Worm (Caenorhabditis elegans) whole organism, L1 larva: Measurements from ENCODE around the gene nhr-167.

Source experiments
- alr-1 ChIP-seq: fragments of 200-800 bp; sonication (Bioruptor generic); optimal IDR thresholded peaks from 2 replicates; lab custom pipeline; 2018; ENCODE audit warnings: borderline replicate concordance, mild to moderate bottlenecking, missing genetic modification characterization, missing compliant biosample characterization
- ces-1 ChIP-seq: fragments of 150-350 bp; optimal IDR thresholded peaks from 2 replicates; lab custom pipeline; 2014; ENCODE audit warnings: missing biosample characterization, missing genetic modification reagents, missing genetic modification characterization
- fkh-10 ChIP-seq: sonication (generic microtip); optimal IDR thresholded peaks from 2 replicates; lab custom pipeline; 2017; ENCODE audit warnings: missing biosample characterization, missing genetic modification reagents, missing genetic modification characterization
- fkh-8 ChIP-seq: sonication (generic microtip); optimal IDR thresholded peaks from 2 replicates; lab custom pipeline; 2016; ENCODE audit warnings: mild to moderate bottlenecking, missing genetic modification characterization, missing compliant biosample characterization
- irx-1 ChIP-seq: sonication (generic microtip); optimal IDR thresholded peaks from 2 replicates; lab custom pipeline; 2016; ENCODE audit warnings: missing genetic modification characterization, missing compliant biosample characterization
- lsy-2 ChIP-seq, 2 experiments: fragments of 150-350 bp; optimal IDR thresholded peaks; 2 replicates each; lab custom pipeline; 2014; ENCODE audit warnings: missing biosample characterization in 2 of 2, missing genetic modification characterization in 2 of 2
- mef-2 ChIP-seq: fragments of 150-350 bp; optimal IDR thresholded peaks from 2 replicates; lab custom pipeline; 2014; ENCODE audit warnings: missing biosample characterization, missing genetic modification characterization
- nhr-11 ChIP-seq: fragments of 150-350 bp; optimal IDR thresholded peaks from 2 replicates; lab custom pipeline; 2014; ENCODE audit warnings: missing biosample characterization, missing genetic modification characterization
- nhr-28 ChIP-seq: fragments of 150-350 bp; optimal IDR thresholded peaks from 2 replicates; lab custom pipeline; 2014; ENCODE audit warnings: missing biosample characterization, missing genetic modification characterization
- snpc-4 ChIP-seq: fragments of 150-350 bp; optimal IDR thresholded peaks from 2 replicates; lab custom pipeline; 2014; ENCODE audit warnings: missing biosample characterization, missing genetic modification characterization
- unc-62 ChIP-seq: fragments of 150-350 bp; optimal IDR thresholded peaks from 2 replicates; lab custom pipeline; 2014; ENCODE audit warnings: missing biosample characterization, missing genetic modification reagents, missing genetic modification characterization

- no peak for TF ChIP-seq fkh-8
- no peak for TF ChIP-seq nhr-11
- TF ChIP-seq snpc-4 (tag; lab: Kevin White, UChicago) = no peak
- TF ChIP-seq nhr-28 (tag; lab: Kevin White, UChicago) = no peak
- TF ChIP-seq ces-1 (GFP tag; lab: Kevin White, UChicago) = no peak
- no peak for TF ChIP-seq fkh-10
- no peak for TF ChIP-seq mef-2 (tag; lab: Kevin White, UChicago)
- TF ChIP-seq lsy-2 (tag; optimal IDR thresholded peaks at IDR 0.05; lab: Kevin White, UChicago) = no peak
- no peak for TF ChIP-seq unc-62 (GFP tag; lab: Kevin White, UChicago)
- no peak for TF ChIP-seq irx-1 (tag; lab: Kevin White, UChicago)
- no peak for TF ChIP-seq alr-1 (tag; lab: Kevin White, UChicago)
These were observed 10.9 kb upstream of the nhr-167 start for ce11 chrX:11992778-11993177.
